Fruit fly (Drosophila melanogaster) whole organism, embryonic: Measurements from ENCODE around the gene prd1.
A peak's percentile ranks its signal among the peaks of the same experiment; 100 is the strongest.

ENCODE experiments used
- Blimp-1 ChIP-seq: fragments of 200-800 bp; sonication (Bioruptor generic); optimal IDR thresholded peaks from 3 replicates; lab custom pipeline; 2018; ENCODE audit warnings: missing biosample characterization, missing genetic modification characterization, mild to moderate bottlenecking, moderate library complexity, missing genetic modification reagents
- BtbVII ChIP-seq: fragments of 200-800 bp; sonication (Bioruptor generic); optimal IDR thresholded peaks from 3 replicates; lab custom pipeline; 2017; ENCODE audit warnings: missing biosample characterization, mild to moderate bottlenecking, missing genetic modification characterization
- CG14441 ChIP-seq: fragments of 200-800 bp; sonication (Bioruptor generic); IDR thresholded peaks from 2 replicates; pipeline ENCODE4 v1.3.6; 2022; ENCODE audit warnings: missing biosample characterization, missing genetic modification characterization
- CG14667 ChIP-seq: fragments of 200-800 bp; sonication (Bioruptor generic); IDR thresholded peaks from 2 replicates; pipeline ENCODE4 v1.3.6; 2022; ENCODE audit warnings: missing biosample characterization, missing genetic modification characterization
- CG15479 ChIP-seq: fragments of 200-800 bp; sonication (Bioruptor generic); optimal IDR thresholded peaks from 3 replicates; lab custom pipeline; 2019; ENCODE audit warnings: missing biosample characterization, mild to moderate bottlenecking, missing genetic modification characterization, moderate library complexity
- CG1603 ChIP-seq: fragments of 200-800 bp; sonication (Bioruptor generic); optimal IDR thresholded peaks from 2 replicates; lab custom pipeline; 2019; ENCODE audit warnings: missing biosample characterization, mild to moderate bottlenecking, missing genetic modification characterization, moderate library complexity
- CG16863 ChIP-seq: fragments of 200-800 bp; sonication (Bioruptor generic); optimal IDR thresholded peaks from 3 replicates; lab custom pipeline; 2016; ENCODE audit warnings: missing biosample characterization, missing genetic modification characterization
- CG17568 ChIP-seq: fragments of 200-800 bp; sonication (Bioruptor generic); optimal IDR thresholded peaks from 2 replicates; lab custom pipeline; 2018; ENCODE audit warnings: missing biosample characterization, mild to moderate bottlenecking, missing genetic modification characterization, moderate library complexity
- CG17829 ChIP-seq: fragments of 200-800 bp; optimal IDR thresholded peaks from 2 replicates; lab custom pipeline; 2019; ENCODE audit warnings: missing biosample characterization, mild to moderate bottlenecking, missing genetic modification characterization, moderate library complexity
- CG18599 ChIP-seq: fragments of 200-800 bp; sonication (Bioruptor generic); optimal IDR thresholded peaks from 3 replicates; lab custom pipeline; 2017; ENCODE audit warnings: missing biosample characterization, missing genetic modification characterization, mild to moderate bottlenecking, moderate library complexity, missing genetic modification reagents
- CG2712 ChIP-seq: fragments of 200-800 bp; optimal IDR thresholded peaks from 3 replicates; lab custom pipeline; 2019; ENCODE audit warnings: missing biosample characterization, mild to moderate bottlenecking, missing genetic modification characterization, moderate library complexity
- CG3281 ChIP-seq: fragments of 200-800 bp; sonication (Bioruptor generic); optimal IDR thresholded peaks from 3 replicates; lab custom pipeline; 2017; ENCODE audit warnings: missing biosample characterization, mild to moderate bottlenecking, missing genetic modification characterization
- CG33557 ChIP-seq: fragments of 200-800 bp; sonication (Bioruptor generic); optimal IDR thresholded peaks from 2 replicates; lab custom pipeline; 2019; ENCODE audit warnings: missing biosample characterization, mild to moderate bottlenecking, missing genetic modification characterization, moderate library complexity
- CG5953 ChIP-seq: fragments of 200-800 bp; sonication (Bioruptor generic); IDR thresholded peaks from 2 replicates; pipeline ENCODE4 v1.3.6; 2022; ENCODE audit warnings: missing biosample characterization, missing genetic modification characterization
- CG6272 ChIP-seq: fragments of 200-800 bp; sonication (Bioruptor generic); IDR thresholded peaks from 2 replicates; pipeline ENCODE4 v1.3.6; 2022; ENCODE audit warnings: missing biosample characterization, missing genetic modification characterization
- CG6683 ChIP-seq: fragments of 200-800 bp; sonication (Bioruptor generic); optimal IDR thresholded peaks from 2 replicates; lab custom pipeline; 2017; ENCODE audit warnings: missing biosample characterization, mild to moderate bottlenecking, missing genetic modification characterization, missing genetic modification reagents
- CG8089 ChIP-seq: fragments of 200-800 bp; sonication (Bioruptor generic); optimal IDR thresholded peaks from 3 replicates; lab custom pipeline; 2016; ENCODE audit warnings: missing biosample characterization, missing genetic modification characterization
- CG9876 ChIP-seq: fragments of 200-800 bp; sonication (Bioruptor generic); optimal IDR thresholded peaks from 2 replicates; lab custom pipeline; 2016; ENCODE audit warnings: missing biosample characterization, missing genetic modification characterization
- CkIIα-i1 ChIP-seq: fragments of 200-800 bp; sonication (Bioruptor generic); IDR thresholded peaks from 2 replicates; pipeline ENCODE4 v1.3.6; 2022; ENCODE audit warnings: missing biosample characterization, missing genetic modification characterization
- CoRest ChIP-seq: fragments of 200-800 bp; sonication (Bioruptor generic); optimal IDR thresholded peaks from 3 replicates; lab custom pipeline; 2018; ENCODE audit warnings: missing biosample characterization, mild to moderate bottlenecking, missing genetic modification characterization, moderate library complexity
- CrebB ChIP-seq: fragments of 200-800 bp; sonication (Bioruptor generic); optimal IDR thresholded peaks from 3 replicates; lab custom pipeline; 2018; ENCODE audit warnings: missing biosample characterization, mild to moderate bottlenecking, missing genetic modification characterization
- Dip2 ChIP-seq: fragments of 200-800 bp; sonication (Bioruptor generic); IDR thresholded peaks from 2 replicates; pipeline ENCODE4 v1.3.6; 2022; ENCODE audit warnings: missing biosample characterization, missing genetic modification characterization
- H15 ChIP-seq: fragments of 200-800 bp; sonication (Bioruptor generic); IDR thresholded peaks from 3 replicates; pipeline ENCODE4 v1.3.6; 2022; ENCODE audit warnings: missing biosample characterization, missing genetic modification characterization
- Hmx ChIP-seq: fragments of 200-800 bp; sonication (Bioruptor generic); optimal IDR thresholded peaks from 2 replicates; lab custom pipeline; 2016; ENCODE audit warnings: missing biosample characterization, missing genetic modification characterization
- Hr39 ChIP-seq: fragments of >200 bp; optimal IDR thresholded peaks from 2 replicates; lab custom pipeline; 2017
- Jarid2 ChIP-seq: fragments of 200-800 bp; sonication (Bioruptor generic); optimal IDR thresholded peaks from 3 replicates; lab custom pipeline; 2017; ENCODE audit warnings: mild to moderate bottlenecking, missing biosample characterization, missing genetic modification reagents, missing genetic modification characterization
- Lpt ChIP-seq: fragments of >200 bp; optimal IDR thresholded peaks from 2 replicates; lab custom pipeline; 2018; ENCODE audit warnings: missing biosample characterization, missing genetic modification characterization
- MTF-1 ChIP-seq: fragments of 200-800 bp; sonication (Bioruptor generic); optimal IDR thresholded peaks from 2 replicates; lab custom pipeline; 2018; ENCODE audit warnings: missing biosample characterization, mild to moderate bottlenecking, missing genetic modification characterization, borderline replicate concordance
- Neu2 ChIP-seq: fragments of 200-800 bp; sonication (Bioruptor generic); optimal IDR thresholded peaks from 3 replicates; lab custom pipeline; 2016; ENCODE audit warnings: missing biosample characterization, missing genetic modification characterization, borderline replicate concordance
- PHDP ChIP-seq: fragments of 200-800 bp; sonication (Bioruptor generic); optimal IDR thresholded peaks from 3 replicates; lab custom pipeline; 2018; ENCODE audit warnings: missing biosample characterization, mild to moderate bottlenecking, missing genetic modification characterization, moderate library complexity
- Poxn ChIP-seq: fragments of 200-800 bp; sonication (Bioruptor generic); IDR thresholded peaks from 2 replicates; pipeline ENCODE4 v1.3.6; 2022; ENCODE audit warnings: missing biosample characterization, missing genetic modification characterization
- Xbp1 ChIP-seq: fragments of 200-800 bp; sonication (Bioruptor generic); optimal IDR thresholded peaks from 3 replicates; lab custom pipeline; 2016; ENCODE audit warnings: missing biosample characterization, mild to moderate bottlenecking, missing genetic modification characterization
- al ChIP-seq: fragments of 200-800 bp; sonication (Bioruptor generic); IDR thresholded peaks from 2 replicates; pipeline ENCODE4 v1.3.6; 2022; ENCODE audit warnings: missing biosample characterization, missing genetic modification characterization
- aop ChIP-seq: fragments of 200-800 bp; sonication (Bioruptor generic); IDR thresholded peaks from 2 replicates; pipeline ENCODE4 v1.3.6; 2022; ENCODE audit warnings: missing biosample characterization, missing genetic modification characterization
- ase ChIP-seq: fragments of 200-800 bp; sonication (Bioruptor generic); IDR thresholded peaks from 3 replicates; pipeline ENCODE4 v1.3.6; 2022; ENCODE audit warnings: missing biosample characterization, missing genetic modification characterization
- bowl ChIP-seq: fragments of 200-800 bp; sonication (Bioruptor generic); IDR thresholded peaks from 2 replicates; pipeline ENCODE4 v1.3.6; 2022; ENCODE audit warnings: missing biosample characterization, missing genetic modification characterization
- danr ChIP-seq: fragments of 200-800 bp; sonication (Bioruptor generic); IDR thresholded peaks from 2 replicates; pipeline ENCODE4 v1.3.6; 2022; ENCODE audit warnings: missing biosample characterization, missing genetic modification characterization
- exex ChIP-seq: fragments of 200-800 bp; sonication (Bioruptor generic); optimal IDR thresholded peaks from 4 replicates; lab custom pipeline; 2018; ENCODE audit warnings: missing biosample characterization, mild to moderate bottlenecking, missing genetic modification characterization, moderate library complexity
- fd96Cb ChIP-seq: fragments of 200-800 bp; sonication (Bioruptor generic); optimal IDR thresholded peaks from 2 replicates; lab custom pipeline; 2018; ENCODE audit warnings: missing biosample characterization, mild to moderate bottlenecking, missing genetic modification characterization, moderate library complexity
- gem ChIP-seq: fragments of 200-800 bp; sonication (Bioruptor generic); optimal IDR thresholded peaks from 2 replicates; lab custom pipeline; 2019; ENCODE audit warnings: missing biosample characterization, mild to moderate bottlenecking, missing genetic modification characterization, moderate library complexity
- gro ChIP-seq: fragments of 200-800 bp; sonication (Bioruptor generic); optimal IDR thresholded peaks from 2 replicates; lab custom pipeline; 2016; ENCODE audit warnings: missing biosample characterization, missing genetic modification characterization
- hbn ChIP-seq: fragments of 200-800 bp; sonication (Bioruptor generic); IDR thresholded peaks from 2 replicates; pipeline ENCODE4 v1.3.6; 2022; ENCODE audit warnings: missing biosample characterization, missing genetic modification characterization; ENCODE audit not compliant: partially characterized antibody
- ind ChIP-seq: fragments of 200-800 bp; sonication (Bioruptor generic); optimal IDR thresholded peaks from 3 replicates; lab custom pipeline; 2016; ENCODE audit warnings: missing biosample characterization, missing genetic modification characterization
- inv ChIP-seq: fragments of 200-800 bp; sonication (Bioruptor generic); IDR thresholded peaks from 2 replicates; pipeline ENCODE4 v1.3.6; 2022; ENCODE audit warnings: missing biosample characterization, missing genetic modification characterization; ENCODE audit not compliant: partially characterized antibody
- nerfin-1 ChIP-seq: fragments of 200-800 bp; sonication (Bioruptor generic); optimal IDR thresholded peaks from 3 replicates; lab custom pipeline; 2019; ENCODE audit warnings: missing biosample characterization, mild to moderate bottlenecking, missing genetic modification characterization, moderate library complexity
- otp ChIP-seq: fragments of 200-800 bp; sonication (Bioruptor generic); IDR thresholded peaks from 3 replicates; pipeline ENCODE4, ENCODE4 v1.3.6; 2022; ENCODE audit warnings: missing biosample characterization, missing genetic modification characterization
- row ChIP-seq: fragments of 200-800 bp; sonication (Bioruptor generic); IDR thresholded peaks from 3 replicates; pipeline ENCODE4 v1.3.6; 2022; ENCODE audit warnings: missing biosample characterization, missing genetic modification characterization
- schlank ChIP-seq: fragments of 200-800 bp; sonication (Bioruptor generic); optimal IDR thresholded peaks from 2 replicates; lab custom pipeline; 2018; ENCODE audit warnings: missing biosample characterization, mild to moderate bottlenecking, missing genetic modification characterization
- stwl ChIP-seq: fragments of 200-800 bp; sonication (Bioruptor generic); optimal IDR thresholded peaks from 3 replicates; lab custom pipeline; 2018; ENCODE audit warnings: missing biosample characterization, mild to moderate bottlenecking, missing genetic modification characterization, moderate library complexity
- zf30C ChIP-seq: fragments of 200-800 bp; sonication (Bioruptor generic); optimal IDR thresholded peaks from 3 replicates; lab custom pipeline; 2018; ENCODE audit warnings: missing biosample characterization, mild to moderate bottlenecking, missing genetic modification characterization

Gene prd1

DNA sequence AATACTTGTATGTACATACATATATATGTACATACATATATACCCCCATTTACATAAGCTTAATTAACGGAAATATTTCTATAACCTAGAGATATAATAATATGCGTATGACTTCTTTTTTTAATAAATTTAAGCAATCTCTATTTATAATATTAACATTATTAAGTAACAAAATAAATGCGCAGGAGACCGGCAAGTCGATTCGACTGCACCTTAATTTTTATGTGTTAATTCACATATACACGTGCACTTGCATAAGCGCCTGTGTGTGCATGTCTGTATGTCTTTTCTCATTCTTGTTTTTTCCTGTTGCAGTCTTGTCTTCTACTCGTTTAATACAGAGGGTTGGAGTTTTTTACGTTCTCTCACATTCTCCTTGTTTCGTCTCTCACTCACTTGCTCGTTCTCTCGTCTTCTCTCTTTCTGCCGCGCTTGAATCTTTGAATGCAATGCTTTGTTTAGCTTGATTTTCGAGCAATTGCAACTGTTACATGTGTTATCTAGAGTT, 6.6 kb downstream of the prd1 start:
- TF ChIP-seq CG17568 (GFP tag; lab: Kevin White, UChicago) (peak; percentile 76), Neu2 (GFP tag; lab: Kevin White, UChicago) (no peak), PHDP (tag; lab: Kevin White, UChicago) (peak; percentile 91), gem (peak; percentile 98), gro (no peak), Xbp1 (GFP tag; lab: Kevin White, UChicago) (peak; percentile 93), fd96Cb (peak; percentile 98), CG14667 (GFP tag; lab: Robert Waterston, UW) (peak; percentile 62), CoRest (tag; lab: Kevin White, UChicago) (peak; percentile 96), CG33557 (GFP tag; lab: Kevin White, UChicago) (peak; percentile 97), otp (GFP tag; lab: Robert Waterston, UW) (peak; percentile 91), CG6683 (peak; percentile 61), Hmx (GFP tag; lab: Kevin White, UChicago) (no peak), H15 (GFP tag; lab: Robert Waterston, UW) (peak; percentile 86), CG15479 (peak; percentile 63), CG14441 (GFP tag; lab: Robert Waterston, UW) (no peak), Hr39 (lab: Kevin White, UChicago) (no peak), BtbVII (GFP tag; lab: Kevin White, UChicago) (peak; percentile 62), CG5953 (GFP tag; lab: Robert Waterston, UW) (peak; percentile 85), Blimp-1 (GFP tag; lab: Kevin White, UChicago) (peak; percentile 93), CG2712 (tag; lab: Kevin White, UChicago) (peak; percentile 99), CG6272 (GFP tag; lab: Robert Waterston, UW) (peak; percentile 85), zf30C (GFP tag; lab: Kevin White, UChicago) (no peak), nerfin-1 (tag; lab: Kevin White, UChicago) (peak; percentile 92), bowl (GFP tag; lab: Robert Waterston, UW) (peak; percentile 48; the same call in 1 of the 2 replicates), stwl (peak; percentile 73), ind (GFP tag; lab: Kevin White, UChicago) (peak; percentile 83), CG8089 (GFP tag; lab: Kevin White, UChicago) (no peak), danr (GFP tag; lab: Robert Waterston, UW) (peak; percentile 58; the same call in 1 of the 2 replicates), CG3281 (GFP tag; lab: Kevin White, UChicago) (peak; percentile 38), CG16863 (peak; percentile 48), CG17829 (peak; percentile 99), Dip2 (GFP tag; lab: Robert Waterston, UW) (no peak), aop (0 out of 2 replicates have a peak, but pooled peaks have one; percentile 18), CG18599 (GFP tag; lab: Kevin White, UChicago) (peak; percentile 76), CG1603 (tag; lab: Kevin White, UChicago) (peak; percentile 65), schlank (tag; lab: Kevin White, UChicago) (no peak), exex (tag; lab: Kevin White, UChicago) (peak; percentile 24), Jarid2 (peak; percentile 71), al (GFP tag; lab: Robert Waterston, UW) (no peak), MTF-1 (GFP tag; lab: Kevin White, UChicago) (peak; percentile 85), CkIIα-i1 (GFP tag; lab: Robert Waterston, UW) (no peak), ase (GFP tag; lab: Robert Waterston, UW) (peak; percentile 85; the same call in 2 of the 3 replicates), CG9876 (GFP tag; lab: Kevin White, UChicago) (no peak), inv (GFP tag; lab: Robert Waterston, UW) (no peak), Lpt (GFP tag; lab: Kevin White, UChicago) (no peak), row (GFP tag; lab: Robert Waterston, UW) (peak; percentile 91), Poxn (no peak), hbn (GFP tag; lab: Robert Waterston, UW) (no peak), CrebB (peak; percentile 3)
